Fruit fly (Drosophila melanogaster): Measurements from ENCODE around the gene CG14805.
A peak's percentile ranks its signal among the peaks of the same experiment; 100 is the strongest.

CG14805 gene

DNA sequence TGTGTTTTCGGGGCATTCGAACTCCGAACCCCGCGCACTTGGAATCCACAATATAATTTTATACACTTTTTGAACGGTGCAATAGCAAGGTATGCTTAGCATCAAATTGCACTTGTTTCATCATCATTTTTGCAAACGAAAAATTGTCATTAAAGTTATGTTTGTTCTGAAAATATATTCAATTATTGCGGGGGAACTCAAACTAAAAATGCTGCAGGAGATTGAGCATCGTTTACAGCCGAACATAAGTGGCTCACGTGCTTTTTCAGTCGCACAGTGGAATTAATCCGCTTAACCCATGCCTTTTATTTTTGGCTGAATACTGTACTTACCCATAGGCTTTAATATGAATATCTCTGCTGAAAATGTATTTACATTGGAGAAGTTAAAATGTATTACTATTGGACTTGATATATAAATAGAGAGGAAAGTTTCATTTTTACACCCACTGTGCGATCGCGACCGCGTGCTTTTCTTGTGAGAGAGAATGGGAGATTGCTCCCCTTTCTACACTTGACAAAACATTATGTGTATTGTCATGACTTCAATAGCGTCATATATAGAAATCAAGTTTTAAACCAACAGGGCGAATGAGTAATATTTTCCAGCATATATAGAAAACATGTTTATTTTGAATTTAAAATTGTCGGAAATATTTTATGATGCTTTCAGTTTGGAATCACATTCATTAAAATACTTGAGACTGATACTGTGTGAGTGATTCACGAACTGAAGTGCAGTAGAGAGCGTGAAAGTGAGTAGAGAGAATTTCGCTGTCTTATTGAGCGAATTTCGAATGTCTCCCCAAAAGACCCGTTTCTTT, 46.5 kb upstream of the CG14805 start (continued):
- TF ChIP-seq Eip93F (GFP tag; optimal IDR thresholded peaks at IDR 0.05) (peak; percentile 96), topi (GFP tag; optimal IDR thresholded peaks at IDR 0.05) (peak; percentile 99), achi (GFP tag; optimal IDR thresholded peaks at IDR 0.05) (peak; percentile 98), net (GFP tag; optimal IDR thresholded peaks at IDR 0.05) (peak; percentile 99), CG10631 (GFP tag; optimal IDR thresholded peaks at IDR 0.05) (peak; percentile 98), Lpt (GFP tag; optimal IDR thresholded peaks at IDR 0.05) (peak; percentile 98), Eip78C (GFP tag) (peak; percentile 99), CG6808 (GFP tag; optimal IDR thresholded peaks at IDR 0.05) (peak; percentile 94), Smox (GFP tag; optimal IDR thresholded peaks at IDR 0.05) (peak; percentile 98), CG15336 (GFP tag; IDR thresholded peaks at IDR 0.05) (peak; percentile 99), CG8119 (GFP tag; IDR thresholded peaks at IDR 0.05) (peak; percentile 98), Hr38 (GFP tag; optimal IDR thresholded peaks at IDR 0.05) (peak; percentile 76), CG9139 (GFP tag; optimal IDR thresholded peaks at IDR 0.05) (peak; percentile 95), acj6 (GFP tag; optimal IDR thresholded peaks at IDR 0.05) (peak; percentile 98), fkh (GFP tag; optimal IDR thresholded peaks at IDR 0.05) (peak; percentile 88), esn (GFP tag; optimal IDR thresholded peaks at IDR 0.05) (peak; percentile 99), spab (GFP tag; optimal IDR thresholded peaks at IDR 0.05) (peak; percentile 94), CG1621 (tag; optimal IDR thresholded peaks at IDR 0.05) (peak; percentile 98), Hr39 (GFP tag; optimal IDR thresholded peaks at IDR 0.05) (peak; percentile 98), CG3032 (tag; optimal IDR thresholded peaks at IDR 0.05) (peak; percentile 97), eg (GFP tag; IDR thresholded peaks at IDR 0.05) (peak; percentile 99), CG11902 (GFP tag; optimal IDR thresholded peaks at IDR 0.05) (peak; percentile 94), CG6854 (GFP tag; optimal IDR thresholded peaks at IDR 0.05) (peak; percentile 94), CG6792 (GFP tag; optimal IDR thresholded peaks at IDR 0.05) (peak; percentile 97)

DNA sequence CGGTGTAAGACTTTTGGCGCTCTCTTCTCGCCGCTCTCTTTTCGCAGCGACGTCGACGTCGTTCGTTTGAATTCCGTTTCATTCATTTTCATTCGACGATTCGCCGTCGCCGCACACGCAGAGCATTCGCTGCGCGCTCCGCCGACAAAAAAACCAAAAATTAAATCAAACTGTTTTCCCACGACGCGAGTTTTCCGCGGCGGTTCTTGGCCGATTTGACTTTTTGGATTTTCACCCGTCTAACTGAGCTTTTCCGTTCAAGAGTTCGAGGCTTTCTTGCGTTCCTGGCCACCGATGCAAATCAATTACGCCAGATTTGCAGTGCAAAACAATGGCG, 45.9 kb upstream of the CG14805 start:
- no peak for TF ChIP-seq CG1621 (tag; optimal IDR thresholded peaks at IDR 0.05)
- TF ChIP-seq CG6163 (GFP tag; IDR thresholded peaks at IDR 0.05), result no peak
- TF ChIP-seq salr (GFP tag; optimal IDR thresholded peaks at IDR 0.05), result no peak
- TF ChIP-seq CG11294 (GFP tag; IDR thresholded peaks at IDR 0.05), result no peak
- TF ChIP-seq Blimp-1 (GFP tag; optimal IDR thresholded peaks at IDR 0.05), result no peak
- TF ChIP-seq Smox (GFP tag; optimal IDR thresholded peaks at IDR 0.05), result no peak
- TF ChIP-seq Gug (GFP tag; IDR thresholded peaks at IDR 0.05), result no peak
- no peak for TF ChIP-seq vri (GFP tag; optimal IDR thresholded peaks at IDR 0.05)
- TF ChIP-seq CG7368 (GFP tag; optimal IDR thresholded peaks at IDR 0.05), result no peak
- TF ChIP-seq CG6792 (GFP tag; optimal IDR thresholded peaks at IDR 0.05), result no peak
- no peak for TF ChIP-seq pdm3 (GFP tag; optimal IDR thresholded peaks at IDR 0.05)

DNA sequence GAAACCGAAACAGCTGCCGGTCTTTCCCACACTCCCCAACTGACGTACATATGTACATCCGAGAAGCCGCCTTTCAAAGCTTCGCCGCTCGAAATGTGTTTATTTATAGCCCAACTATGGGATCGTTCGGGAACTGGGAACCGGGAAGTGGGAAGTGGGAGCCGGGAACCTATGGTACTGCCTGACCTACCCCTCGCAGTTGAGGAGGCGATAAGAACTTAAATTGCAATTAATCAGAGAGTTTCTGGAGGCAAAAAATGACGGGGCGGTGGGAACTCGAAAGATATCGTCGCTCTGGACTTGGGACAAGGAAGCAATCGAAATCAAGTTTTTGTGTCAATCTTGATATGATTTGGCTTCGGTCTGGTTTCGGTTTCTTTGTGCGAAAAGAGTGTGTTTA, 44.4 kb upstream of the CG14805 start:
- 0 out of 3 replicates have a peak, but pooled peaks have one; percentile 10 for TF ChIP-seq eg (GFP tag; IDR thresholded peaks at IDR 0.05)
- TF ChIP-seq svp (GFP tag), result peak; percentile 81
- peak; percentile 4 for TF ChIP-seq vri (GFP tag; optimal IDR thresholded peaks at IDR 0.05)
- no peak for TF ChIP-seq CG10669 (GFP tag; optimal IDR thresholded peaks at IDR 0.05)
- TF ChIP-seq esn (GFP tag; optimal IDR thresholded peaks at IDR 0.05), result no peak
- peak; percentile 55 for TF ChIP-seq Eip78C (GFP tag)
- no peak for TF ChIP-seq CG3919 (GFP tag; optimal IDR thresholded peaks at IDR 0.05)
- no peak for TF ChIP-seq acj6 (GFP tag; optimal IDR thresholded peaks at IDR 0.05)
- TF ChIP-seq CG10631 (GFP tag; optimal IDR thresholded peaks at IDR 0.05), result no peak
- no peak for TF ChIP-seq salr (GFP tag; optimal IDR thresholded peaks at IDR 0.05)
- TF ChIP-seq Eip75B (GFP tag; optimal IDR thresholded peaks at IDR 0.05), result no peak
- no peak for TF ChIP-seq Sox15 (GFP tag; optimal IDR thresholded peaks at IDR 0.05)
